Worm (Caenorhabditis elegans): ENCODE data around the gene lin-2.
A peak's percentile ranks its signal among the peaks of the same experiment; 100 is the strongest.

lin-2 gene

ce11 chrX:12391380-12391779 lies 22.5 kb downstream of the lin-2 start, which contains the start of gene nekl-3:
Gene nekl-3, minus strand, starts transcription at chrX:12391480.
- no peak for TF ChIP-seq lin-13 (tag; optimal IDR thresholded peaks at IDR 0.05)
- TF ChIP-seq flh-1 (GFP tag; optimal IDR thresholded peaks at IDR 0.05) = no peak
- TF ChIP-seq sptf-1 (tag; optimal IDR thresholded peaks at IDR 0.05) = no peak
- no peak for TF ChIP-seq nhr-237 (tag; optimal IDR thresholded peaks at IDR 0.05)
- TF ChIP-seq snpc-4 (tag; optimal IDR thresholded peaks at IDR 0.05) = no peak
- TF ChIP-seq bed-3 (GFP tag; optimal IDR thresholded peaks at IDR 0.05) = no peak

- TF ChIP-seq ztf-11 (tag; optimal IDR thresholded peaks at IDR 0.05) (no peak), lsy-2 (tag; optimal IDR thresholded peaks at IDR 0.05) (no peak), ceh-39 (tag; optimal IDR thresholded peaks at IDR 0.05) (no peak), cnd-1 (tag; optimal IDR thresholded peaks at IDR 0.05) (no peak), nhr-28 (tag; optimal IDR thresholded peaks at IDR 0.05) (no peak), mls-2 (tag; optimal IDR thresholded peaks at IDR 0.05) (no peak), tbx-8 (GFP tag; optimal IDR thresholded peaks at IDR 0.05) (no peak), ceh-43 (GFP tag; optimal IDR thresholded peaks at IDR 0.05) (no peak), sptf-1 (tag; optimal IDR thresholded peaks at IDR 0.05) (no peak), unc-120 (tag; optimal IDR thresholded peaks at IDR 0.05; ENCODE audit: poor library complexity, severe bottlenecking) (no peak), bed-3 (GFP tag; optimal IDR thresholded peaks at IDR 0.05) (no peak), sem-2 (GFP tag; optimal IDR thresholded peaks at IDR 0.05) (no peak), snpc-4 (tag; optimal IDR thresholded peaks at IDR 0.05) (no peak), lin-32 (GFP tag; optimal IDR thresholded peaks at IDR 0.05) (no peak), ces-1 (GFP tag; optimal IDR thresholded peaks at IDR 0.05) (no peak), mep-1 (tag; optimal IDR thresholded peaks at IDR 0.05) (no peak), pha-4 (tag; optimal IDR thresholded peaks at IDR 0.05) (no peak), hlh-1 (tag; optimal IDR thresholded peaks at IDR 0.05) (no peak), ham-2 (GFP tag; optimal IDR thresholded peaks at IDR 0.05) (no peak), nhr-237 (tag; optimal IDR thresholded peaks at IDR 0.05) (no peak)
These were observed 35.5 kb downstream of the lin-2 start, which contains the start of gene glb-13 for ce11 chrX:12378293-12378692. Gene glb-13, minus strand, starts transcription at chrX:12378393.

- TF ChIP-seq drap-1 (GFP tag; optimal IDR thresholded peaks at IDR 0.05) (no peak), ces-1 (GFP tag; optimal IDR thresholded peaks at IDR 0.05) (no peak), cnd-1 (tag; optimal IDR thresholded peaks at IDR 0.05) (no peak)
These were observed 38.1 kb downstream of the lin-2 start for ce11 chrX:12375783-12376182.

- TF ChIP-seq mep-1 (tag; optimal IDR thresholded peaks at IDR 0.05) (no peak), sem-2 (GFP tag; optimal IDR thresholded peaks at IDR 0.05) (no peak), nhr-28 (tag; optimal IDR thresholded peaks at IDR 0.05) (no peak), mls-2 (tag; optimal IDR thresholded peaks at IDR 0.05) (no peak), elt-3 (tag; optimal IDR thresholded peaks at IDR 0.05) (no peak), nhr-2 (tag; optimal IDR thresholded peaks at IDR 0.05) (no peak), lin-13 (tag; optimal IDR thresholded peaks at IDR 0.05) (no peak), elt-1 (tag; optimal IDR thresholded peaks at IDR 0.05; ENCODE audit: borderline replicate concordance, insufficient read depth) (no peak), ham-2 (GFP tag; optimal IDR thresholded peaks at IDR 0.05) (no peak), nhr-12 (tag; optimal IDR thresholded peaks at IDR 0.05) (no peak), drap-1 (GFP tag; optimal IDR thresholded peaks at IDR 0.05) (no peak)
These were observed 42.5 kb downstream of the lin-2 start, which contains the start of gene rif-1.2 for ce11 chrX:12371321-12371720. Gene rif-1.2, minus strand, starts transcription at chrX:12371421.

ce11 chrX:12367498-12367897 lies 46.3 kb downstream of the lin-2 start:
- TF ChIP-seq ceh-83 (GFP tag; optimal IDR thresholded peaks at IDR 0.05) = peak; percentile 84
- TF ChIP-seq ces-1 (GFP tag; optimal IDR thresholded peaks at IDR 0.05) = peak; percentile 2
- peak; percentile 51 for TF ChIP-seq ham-2 (GFP tag; optimal IDR thresholded peaks at IDR 0.05)
- TF ChIP-seq unc-62 (GFP tag; optimal IDR thresholded peaks at IDR 0.05) = no peak
- TF ChIP-seq elt-1 (tag; optimal IDR thresholded peaks at IDR 0.05; ENCODE audit: borderline replicate concordance, insufficient read depth) = no peak
- no peak for TF ChIP-seq nhr-76 (tag; optimal IDR thresholded peaks at IDR 0.05)
- TF ChIP-seq pha-4 (tag; optimal IDR thresholded peaks at IDR 0.05) = no peak
- peak; percentile 26 for TF ChIP-seq hlh-1 (tag; optimal IDR thresholded peaks at IDR 0.05)
- peak; percentile 72 for TF ChIP-seq sptf-1 (tag; optimal IDR thresholded peaks at IDR 0.05)
- peak; percentile 11 for TF ChIP-seq mep-1 (tag; optimal IDR thresholded peaks at IDR 0.05)
- peak; percentile 74 for TF ChIP-seq cnd-1 (tag; optimal IDR thresholded peaks at IDR 0.05)
- TF ChIP-seq nhr-237 (tag; optimal IDR thresholded peaks at IDR 0.05) = no peak
- no peak for TF ChIP-seq elt-3 (tag; optimal IDR thresholded peaks at IDR 0.05)
- TF ChIP-seq nhr-12 (tag; optimal IDR thresholded peaks at IDR 0.05) = no peak
- TF ChIP-seq zip-8 (tag; optimal IDR thresholded peaks at IDR 0.05) = no peak
- no peak for TF ChIP-seq lin-13 (tag; optimal IDR thresholded peaks at IDR 0.05)
- peak; percentile 59 for TF ChIP-seq bed-3 (GFP tag; optimal IDR thresholded peaks at IDR 0.05)
- TF ChIP-seq sem-2 (GFP tag; optimal IDR thresholded peaks at IDR 0.05) = peak; percentile 64
- TF ChIP-seq nhr-28 (tag; optimal IDR thresholded peaks at IDR 0.05) = no peak
- TF ChIP-seq mls-2 (tag; optimal IDR thresholded peaks at IDR 0.05) = peak; percentile 72
- TF ChIP-seq tbx-8 (GFP tag; optimal IDR thresholded peaks at IDR 0.05) = peak; percentile 36
- no peak for TF ChIP-seq unc-39 (tag; optimal IDR thresholded peaks at IDR 0.05)
- TF ChIP-seq drap-1 (GFP tag; optimal IDR thresholded peaks at IDR 0.05) = peak; percentile 80
- TF ChIP-seq M03D4.4 (tag; optimal IDR thresholded peaks at IDR 0.05) = peak; percentile 74
- peak; percentile 44 for TF ChIP-seq ceh-43 (GFP tag; optimal IDR thresholded peaks at IDR 0.05)
- no peak for TF ChIP-seq snpc-4 (tag; optimal IDR thresholded peaks at IDR 0.05)
- TF ChIP-seq unc-120 (tag; optimal IDR thresholded peaks at IDR 0.05; ENCODE audit: poor library complexity, severe bottlenecking) = peak; percentile 41
- TF ChIP-seq lin-32 (GFP tag; optimal IDR thresholded peaks at IDR 0.05) = peak; percentile 49
- no peak for TF ChIP-seq lsy-2 (tag; optimal IDR thresholded peaks at IDR 0.05)

Measured in whole organism, mixed stage, embryonic.